Worm (Caenorhabditis elegans): Measurements from ENCODE around the gene his-74.

his-74 gene

ce11 chrV:12611029-12611428, 49.1 kb downstream of the his-74 start, which contains the start of gene cubn-1:
Gene cubn-1, plus strand, starts transcription at chrV:12611329.
- TF ChIP-seq ama-1 (optimal IDR thresholded peaks at IDR 0.05): no peak
- no peak for TF ChIP-seq daf-12 (tag; optimal IDR thresholded peaks at IDR 0.05)
- no peak for TF ChIP-seq tbx-2 (tag; optimal IDR thresholded peaks at IDR 0.05)
- TF ChIP-seq ztf-4 (tag; optimal IDR thresholded peaks at IDR 0.05): no peak
- TF ChIP-seq pha-4 (tag; optimal IDR thresholded peaks at IDR 0.05): no peak
- TF ChIP-seq fkh-10 (GFP tag; optimal IDR thresholded peaks at IDR 0.05): no peak
- no peak for TF ChIP-seq nhr-67 (tag; optimal IDR thresholded peaks at IDR 0.05)
- no peak for TF ChIP-seq nhr-12 (tag; optimal IDR thresholded peaks at IDR 0.05)
- TF ChIP-seq lsy-12 (tag; optimal IDR thresholded peaks at IDR 0.05): no peak
- TF ChIP-seq lin-39 (tag; optimal IDR thresholded peaks at IDR 0.05): no peak
- no peak for TF ChIP-seq nhr-25 (tag; optimal IDR thresholded peaks at IDR 0.05)
- TF ChIP-seq R02D3.7 (tag; optimal IDR thresholded peaks at IDR 0.05): no peak
- TF ChIP-seq elt-2 (tag; optimal IDR thresholded peaks at IDR 0.05): no peak
- no peak for TF ChIP-seq nhr-237 (tag; optimal IDR thresholded peaks at IDR 0.05)
- no peak for TF ChIP-seq hmg-11 (tag; optimal IDR thresholded peaks at IDR 0.05)
- TF ChIP-seq fos-1 (tag; optimal IDR thresholded peaks at IDR 0.05): no peak
- TF ChIP-seq ceh-9 (tag; optimal IDR thresholded peaks at IDR 0.05): no peak
- no peak for TF ChIP-seq elt-3 (tag; optimal IDR thresholded peaks at IDR 0.05)
- TF ChIP-seq skn-1 (tag; optimal IDR thresholded peaks at IDR 0.05): no peak

All from whole organism, L3 larva.